Worm (Caenorhabditis elegans): ENCODE measurements around the gene ador-1.

DNA sequence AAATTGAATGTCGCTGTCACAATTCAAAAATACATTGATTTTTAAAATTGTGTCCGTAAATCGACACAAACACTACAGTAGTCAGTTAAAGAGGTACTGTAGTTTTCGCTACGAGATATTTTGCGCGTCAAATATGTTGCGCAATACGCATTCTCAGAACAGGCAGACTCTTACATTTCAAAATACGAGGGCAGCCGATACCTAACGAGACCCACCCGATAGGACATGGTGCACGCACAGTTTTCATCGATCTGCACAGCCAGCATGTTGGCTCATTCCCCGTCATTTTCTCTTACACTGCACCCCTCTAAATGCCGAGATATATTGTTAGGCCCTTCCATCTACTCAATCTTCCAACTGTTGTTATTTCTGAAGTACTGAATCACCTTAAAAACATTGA lies 40.4 kb downstream of the ador-1 start, which contains the start of gene F15A4.2:
- TF ChIP-seq ceh-28 (tag; optimal IDR thresholded peaks at IDR 0.05) (no peak), unc-62 (GFP tag; optimal IDR thresholded peaks at IDR 0.05) (no peak), snpc-4 (tag; optimal IDR thresholded peaks at IDR 0.05) (no peak), lin-15B (tag; optimal IDR thresholded peaks at IDR 0.05) (no peak), pha-4 (tag; optimal IDR thresholded peaks at IDR 0.05) (no peak), unc-39 (tag; optimal IDR thresholded peaks at IDR 0.05) (no peak), ama-1 (optimal IDR thresholded peaks at IDR 0.05) (no peak), egl-27 (tag; optimal IDR thresholded peaks at IDR 0.05) (no peak), daf-12 (tag; optimal IDR thresholded peaks at IDR 0.05) (no peak), nhr-25 (tag; optimal IDR thresholded peaks at IDR 0.05) (no peak), ztf-4 (tag; optimal IDR thresholded peaks at IDR 0.05) (no peak), nhr-237 (tag; optimal IDR thresholded peaks at IDR 0.05) (no peak), lsy-12 (tag; optimal IDR thresholded peaks at IDR 0.05) (no peak)
